Worm (Caenorhabditis elegans): Measurements from ENCODE around the gene R02F11.12.

ce11 chrV:4826710-4827380, 36.4 kb downstream of the R02F11.12 start, which contains the start of the genes hsp-6 and C37H5.5:
- TF ChIP-seq fos-1 (tag; optimal IDR thresholded peaks at IDR 0.05), result no peak
- TF ChIP-seq spr-1 (tag; optimal IDR thresholded peaks at IDR 0.05), result peak; percentile 70
- no peak for TF ChIP-seq unc-39 (tag; optimal IDR thresholded peaks at IDR 0.05)
- TF ChIP-seq nhr-25 (tag; optimal IDR thresholded peaks at IDR 0.05; ENCODE audit: borderline replicate concordance, insufficient read depth), result no peak
- no peak for TF ChIP-seq lin-39 (tag; optimal IDR thresholded peaks at IDR 0.05)
- TF ChIP-seq nhr-11 (tag; optimal IDR thresholded peaks at IDR 0.05), result peak; percentile 18

Data from whole organism, L4 larva.